Worm (Caenorhabditis elegans) whole organism, L4 larva: ENCODE measurements around the gene letm-1.

ENCODE experiments used
- R02D3.7 ChIP-seq: fragments of 150-350 bp; sonication (generic microtip); optimal IDR thresholded peaks from 3 replicates; lab custom pipeline; 2014; ENCODE audit warnings: missing biosample characterization, missing genetic modification characterization
- ZK546.5 ChIP-seq, 2 experiments: sonication (generic microtip); optimal IDR thresholded peaks; 2 replicates each; lab custom pipeline; 2017; ENCODE audit warnings: missing biosample characterization in 2 of 2, missing genetic modification characterization in 2 of 2
- attf-4 ChIP-seq: sonication (generic microtip); optimal IDR thresholded peaks from 3 replicates; lab custom pipeline; 2017; ENCODE audit warnings: missing biosample characterization, missing genetic modification characterization
- fkh-10 ChIP-seq: fragments of 150-350 bp; optimal IDR thresholded peaks from 2 replicates; lab custom pipeline; 2014; ENCODE audit warnings: missing biosample characterization, missing genetic modification reagents, missing genetic modification characterization
- fos-1 ChIP-seq: fragments of 150-350 bp; optimal IDR thresholded peaks from 2 replicates; lab custom pipeline; 2014; ENCODE audit warnings: missing biosample characterization, missing genetic modification characterization
- mdl-1 ChIP-seq, 2 experiments: fragments of 150-350 bp in 1 of 2; sonication (generic microtip) in 1 of 2; optimal IDR thresholded peaks; 2 replicates each; lab custom pipeline; 2014 to 2017; ENCODE audit warnings: missing biosample characterization in 2 of 2, missing genetic modification characterization in 2 of 2
- mep-1 ChIP-seq: fragments of 150-350 bp; sonication (generic microtip); optimal IDR thresholded peaks from 3 replicates; lab custom pipeline; 2014; ENCODE audit warnings: missing biosample characterization, missing genetic modification characterization
- nhr-76 ChIP-seq: fragments of 150-350 bp; optimal IDR thresholded peaks from 2 replicates; lab custom pipeline; 2014; ENCODE audit warnings: missing biosample characterization, missing genetic modification characterization
- nhr-77 ChIP-seq: fragments of 150-350 bp; optimal IDR thresholded peaks from 2 replicates; lab custom pipeline; 2014; ENCODE audit warnings: missing biosample characterization, missing genetic modification characterization
- pqm-1 ChIP-seq: sonication (generic microtip); optimal IDR thresholded peaks from 2 replicates; lab custom pipeline; 2017; ENCODE audit warnings: missing biosample characterization, missing genetic modification characterization
- unc-130 ChIP-seq: sonication (generic microtip); optimal IDR thresholded peaks from 2 replicates; lab custom pipeline; 2016; ENCODE audit warnings: missing genetic modification reagents, missing genetic modification characterization, missing compliant biosample characterization

ce11 chrV:13664340-13664916 is 3.4 kb downstream of the letm-1 start:
- TF ChIP-seq ZK546.5 (tag; optimal IDR thresholded peaks at IDR 0.05; lab: Kevin White, UChicago) = no peak
- peak; percentile 21 for TF ChIP-seq pqm-1
- TF ChIP-seq nhr-77 (tag; lab: Kevin White, UChicago) = peak; percentile 22
- peak; percentile 30 for TF ChIP-seq mep-1 (tag; lab: Kevin White, UChicago)
- peak in 1 of 2 experiments; percentile 5 for TF ChIP-seq mdl-1 (tag; optimal IDR thresholded peaks at IDR 0.05; lab: Kevin White, UChicago)
- TF ChIP-seq fos-1 (tag; lab: Kevin White, UChicago) = no peak
- TF ChIP-seq fkh-10 (GFP tag; lab: Kevin White, UChicago) = no peak
- TF ChIP-seq unc-130 = no peak
- TF ChIP-seq attf-4 (tag; lab: Kevin White, UChicago) = no peak
- TF ChIP-seq nhr-76 (tag; lab: Kevin White, UChicago) = no peak
- TF ChIP-seq R02D3.7 (tag; lab: Kevin White, UChicago) = no peak
